Worm (Caenorhabditis elegans) whole organism, young adult: ENCODE measurements around the gene C35D10.8.

Experiments used
- F33H1.4 ChIP-seq: fragments of 200-800 bp; sonication (Bioruptor generic); IDR thresholded peaks from 2 replicates; pipeline ENCODE4 v1.3.6; 2022; ENCODE audit warnings: missing genetic modification reagents, missing genetic modification characterization, missing compliant biosample characterization
- F49E8.2 ChIP-seq: sonication (generic microtip); optimal IDR thresholded peaks from 3 replicates; lab custom pipeline; 2017; ENCODE audit warnings: missing genetic modification characterization, mild to moderate bottlenecking, missing compliant biosample characterization, antibody characterized with exemption, moderate library complexity; ENCODE audit not compliant: insufficient read depth
- F52B5.7 ChIP-seq: sonication (generic microtip); optimal IDR thresholded peaks from 2 replicates; lab custom pipeline; 2016; ENCODE audit warnings: mild to moderate bottlenecking, missing genetic modification characterization, missing compliant biosample characterization
- T07F8.4 ChIP-seq: sonication (generic microtip); optimal IDR thresholded peaks from 2 replicates; lab custom pipeline; 2016; ENCODE audit warnings: mild to moderate bottlenecking, missing genetic modification characterization, moderate library complexity, missing compliant biosample characterization
- ama-1 ChIP-seq, 3 experiments: fragments of 150-350 bp in 1 of 3; sonication (generic microtip) in 2 of 3; optimal IDR thresholded peaks; 2 replicates each; lab custom pipeline; 2014 to 2018; ENCODE audit warnings: missing biosample characterization in 2 of 3, missing genetic modification characterization in 2 of 3, missing genetic modification reagents in 2 of 3
- efl-1 ChIP-seq: fragments of 150-350 bp; optimal IDR thresholded peaks from 2 replicates; lab custom pipeline; 2014; ENCODE audit warnings: missing biosample characterization, missing genetic modification reagents, missing genetic modification characterization
- nhr-90 ChIP-seq: sonication (generic microtip); optimal IDR thresholded peaks from 2 replicates; lab custom pipeline; 2016; ENCODE audit warnings: missing genotype, mild to moderate bottlenecking, missing genetic modification characterization, missing compliant biosample characterization
- pha-4 ChIP-seq: fragments of 150-350 bp; sonication (generic microtip); optimal IDR thresholded peaks from 2 replicates; lab custom pipeline; 2014; ENCODE audit warnings: missing biosample characterization, missing genetic modification reagents, missing genetic modification characterization
- snpc-4 ChIP-seq, 5 experiments: fragments of 150-350 bp in 1 of 5; sonication (generic microtip) in 4 of 5; optimal IDR thresholded peaks; 2 replicates each; lab custom pipeline; 2014 to 2018; ENCODE audit warnings: missing genetic modification characterization in 5 of 5, missing biosample characterization in 3 of 5, antibody characterized with exemption in 2 of 5, mild to moderate bottlenecking in 2 of 5, missing compliant biosample characterization in 2 of 5, missing genotype in 2 of 5, moderate library complexity in 2 of 5, missing genetic modification reagents in 1 of 5
- unc-130 ChIP-seq: sonication (generic microtip); optimal IDR thresholded peaks from 2 replicates; lab custom pipeline; 2016; ENCODE audit warnings: missing genetic modification reagents, missing genetic modification characterization, missing compliant biosample characterization
- unc-62 ChIP-seq: fragments of 150-350 bp; optimal IDR thresholded peaks from 2 replicates; lab custom pipeline; 2014; ENCODE audit warnings: missing biosample characterization, missing genetic modification reagents, missing genetic modification characterization
- zim-3 ChIP-seq: sonication (generic microtip); optimal IDR thresholded peaks from 2 replicates; lab custom pipeline; 2017; ENCODE audit warnings: mild to moderate bottlenecking, missing genetic modification characterization, moderate library complexity, missing compliant biosample characterization

DNA sequence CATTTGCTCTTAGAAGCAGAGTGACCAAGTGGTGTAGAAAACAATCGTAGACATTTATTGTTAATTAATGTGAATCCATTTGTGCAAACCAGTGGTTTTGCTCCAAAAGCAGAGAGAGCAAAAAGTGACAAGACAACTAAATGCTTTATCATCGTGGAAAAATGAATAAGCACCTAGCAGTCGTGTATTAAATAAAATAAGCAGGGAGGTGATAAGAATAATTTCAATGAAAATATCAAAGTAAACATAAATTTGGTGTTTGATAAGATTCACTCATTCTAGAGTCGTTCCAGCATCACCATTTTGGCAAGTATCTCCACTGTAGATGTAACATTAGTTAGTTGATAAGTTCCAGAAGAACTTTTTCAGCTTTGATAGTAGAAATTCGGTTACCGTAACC, 32.3 kb downstream of the C35D10.8 start, which contains the start of gene clec-6:
- no peak for TF ChIP-seq zim-3 (tag; lab: Kevin White, UChicago)
- no peak for TF ChIP-seq F49E8.2 (tag; lab: Kevin White, UChicago)
- no peak for TF ChIP-seq F52B5.7 (tag; lab: Kevin White, UChicago)
- no peak for TF ChIP-seq efl-1 (GFP tag; lab: Kevin White, UChicago)
- no peak for TF ChIP-seq snpc-4 (GFP tag; optimal IDR thresholded peaks at IDR 0.05; lab: Kevin White, UChicago)
- TF ChIP-seq snpc-4 (tag; optimal IDR thresholded peaks at IDR 0.05; lab: Kevin White, UChicago): no peak
- no peak for TF ChIP-seq nhr-90
- no peak for TF ChIP-seq F33H1.4 (GFP tag; lab: Robert Waterston, UW)
- no peak for TF ChIP-seq unc-62 (GFP tag; lab: Kevin White, UChicago)
- TF ChIP-seq unc-130: no peak
- TF ChIP-seq pha-4: no peak
- TF ChIP-seq T07F8.4 (tag; lab: Kevin White, UChicago): no peak
- no peak for TF ChIP-seq ama-1 (optimal IDR thresholded peaks at IDR 0.05; lab: Kevin White, UChicago)
- TF ChIP-seq ama-1 (GFP tag; optimal IDR thresholded peaks at IDR 0.05; lab: Kevin White, UChicago): no peak
